Fruit fly (Drosophila melanogaster) whole organism, embryonic: ENCODE data around the gene Fst.

Experiments used
- ATbp ChIP-seq: fragments of 200-800 bp; sonication (Bioruptor generic); optimal IDR thresholded peaks from 2 replicates; lab custom pipeline; 2017; ENCODE audit warnings: missing biosample characterization, mild to moderate bottlenecking, missing genetic modification characterization, missing genetic modification reagents
- Antp ChIP-seq: fragments of 200-800 bp; sonication (Bioruptor generic); optimal IDR thresholded peaks from 3 replicates; lab custom pipeline; 2016; ENCODE audit warnings: missing biosample characterization, missing genetic modification characterization
- Atf6 ChIP-seq: fragments of 200-800 bp; sonication (Bioruptor generic); IDR thresholded peaks from 2 replicates; pipeline ENCODE4 v1.3.6; 2022; ENCODE audit warnings: missing biosample characterization, missing genetic modification characterization
- C15 ChIP-seq: fragments of 200-800 bp; sonication (Bioruptor generic); IDR thresholded peaks from 3 replicates; pipeline ENCODE4 v1.3.6; 2022; ENCODE audit warnings: missing biosample characterization, missing genetic modification characterization
- CG12104 ChIP-seq: fragments of 200-800 bp; sonication (Bioruptor generic); optimal IDR thresholded peaks from 3 replicates; lab custom pipeline; 2016; ENCODE audit warnings: missing biosample characterization, missing genetic modification characterization
- CG12236 ChIP-seq: fragments of 200-800 bp; sonication (Bioruptor generic); optimal IDR thresholded peaks from 2 replicates; lab custom pipeline; 2016; ENCODE audit warnings: missing biosample characterization, missing genetic modification characterization
- CG13424 ChIP-seq: fragments of 200-800 bp; sonication (Bioruptor generic); optimal IDR thresholded peaks from 2 replicates; lab custom pipeline; 2019; ENCODE audit warnings: missing biosample characterization, mild to moderate bottlenecking, missing genetic modification characterization, moderate library complexity
- CG15269 ChIP-seq: fragments of 200-800 bp; sonication (Bioruptor generic); optimal IDR thresholded peaks from 2 replicates; lab custom pipeline; 2018; ENCODE audit warnings: missing biosample characterization, mild to moderate bottlenecking, missing genetic modification characterization, moderate library complexity
- CG1602 ChIP-seq: fragments of 200-800 bp; sonication (Bioruptor generic); optimal IDR thresholded peaks from 3 replicates; lab custom pipeline; 2016; ENCODE audit warnings: missing biosample characterization, missing genetic modification characterization
- CG16815 ChIP-seq: fragments of 200-800 bp; sonication (Bioruptor generic); optimal IDR thresholded peaks from 3 replicates; lab custom pipeline; 2017; ENCODE audit warnings: missing biosample characterization, mild to moderate bottlenecking, missing genetic modification characterization
- CG17186 ChIP-seq: fragments of 200-800 bp; sonication (Bioruptor generic); optimal IDR thresholded peaks from 3 replicates; lab custom pipeline; 2017; ENCODE audit warnings: missing biosample characterization, missing genetic modification reagents, missing genetic modification characterization
- CG17361 ChIP-seq: fragments of 200-800 bp; sonication (Bioruptor generic); IDR thresholded peaks from 3 replicates; pipeline ENCODE4 v1.3.6; 2022; ENCODE audit warnings: missing biosample characterization, missing genetic modification characterization
- CG2199 ChIP-seq: fragments of 200-800 bp; sonication (Bioruptor generic); IDR thresholded peaks from 3 replicates; pipeline ENCODE4 v1.3.6; 2022; ENCODE audit warnings: missing biosample characterization, missing genetic modification characterization
- CG30403 ChIP-seq: fragments of 200-800 bp; sonication (Bioruptor generic); optimal IDR thresholded peaks from 3 replicates; lab custom pipeline; 2016; ENCODE audit warnings: missing biosample characterization, missing genetic modification characterization
- CG3281 ChIP-seq: fragments of 200-800 bp; sonication (Bioruptor generic); optimal IDR thresholded peaks from 3 replicates; lab custom pipeline; 2017; ENCODE audit warnings: missing biosample characterization, mild to moderate bottlenecking, missing genetic modification characterization
- CG33557 ChIP-seq: fragments of 200-800 bp; sonication (Bioruptor generic); optimal IDR thresholded peaks from 2 replicates; lab custom pipeline; 2019; ENCODE audit warnings: missing biosample characterization, mild to moderate bottlenecking, missing genetic modification characterization, moderate library complexity
- CG3838 ChIP-seq: fragments of 200-800 bp; sonication (Bioruptor generic); optimal IDR thresholded peaks from 3 replicates; lab custom pipeline; 2016; ENCODE audit warnings: missing biosample characterization, missing genetic modification characterization
- CG4854 ChIP-seq: fragments of 200-800 bp; sonication (Bioruptor generic); optimal IDR thresholded peaks from 2 replicates; lab custom pipeline; 2016; ENCODE audit warnings: missing biosample characterization, missing genetic modification characterization, inconsistent platforms
- CG8388 ChIP-seq: fragments of 200-800 bp; sonication (Bioruptor generic); optimal IDR thresholded peaks from 2 replicates; lab custom pipeline; 2019; ENCODE audit warnings: missing biosample characterization, mild to moderate bottlenecking, missing genetic modification characterization, moderate library complexity
- CG8924 ChIP-seq: fragments of 200-800 bp; optimal IDR thresholded peaks from 3 replicates; lab custom pipeline; 2019; ENCODE audit warnings: missing biosample characterization, mild to moderate bottlenecking, missing genetic modification characterization, moderate library complexity
- Camta ChIP-seq: fragments of 200-800 bp; sonication (Bioruptor generic); optimal IDR thresholded peaks from 2 replicates; lab custom pipeline; 2016; ENCODE audit warnings: missing biosample characterization, missing genetic modification characterization
- CkIIα-i1 ChIP-seq: fragments of 200-800 bp; sonication (Bioruptor generic); IDR thresholded peaks from 2 replicates; pipeline ENCODE4 v1.3.6; 2022; ENCODE audit warnings: missing biosample characterization, missing genetic modification characterization
- CoRest ChIP-seq: fragments of 200-800 bp; sonication (Bioruptor generic); optimal IDR thresholded peaks from 3 replicates; lab custom pipeline; 2018; ENCODE audit warnings: missing biosample characterization, mild to moderate bottlenecking, missing genetic modification characterization, moderate library complexity
- Dfd ChIP-seq, 2 experiments: fragments of >200 bp; optimal IDR thresholded peaks; 2 replicates each; lab custom pipeline; 2017; ENCODE audit warnings: missing biosample characterization in 2 of 2, missing genetic modification characterization in 2 of 2
- H2.0 ChIP-seq: fragments of 200-800 bp; sonication (Bioruptor generic); IDR thresholded peaks from 2 replicates; pipeline ENCODE4 v1.3.6; 2022; ENCODE audit warnings: missing biosample characterization, missing genetic modification characterization
- Hr51 ChIP-seq, 2 experiments: fragments of 200-800 bp; sonication (Bioruptor generic); optimal IDR thresholded peaks; 2 replicates in 1 of 2; 3 replicates in 1 of 2; lab custom pipeline; 2016 to 2018; ENCODE audit warnings: missing biosample characterization in 2 of 2, missing genetic modification characterization in 2 of 2, mild to moderate bottlenecking in 1 of 2, moderate library complexity in 1 of 2
- Lhr ChIP-seq: fragments of 200-800 bp; sonication (Bioruptor generic); optimal IDR thresholded peaks from 3 replicates; lab custom pipeline; 2017; ENCODE audit warnings: mild to moderate bottlenecking, missing biosample characterization, missing genetic modification reagents, missing genetic modification characterization
- Sin3A ChIP-seq: fragments of >200 bp; optimal IDR thresholded peaks from 2 replicates; lab custom pipeline; 2018
- Ssrp ChIP-seq: fragments of 200-800 bp; sonication (Bioruptor generic); optimal IDR thresholded peaks from 2 replicates; lab custom pipeline; 2018; ENCODE audit warnings: missing biosample characterization, mild to moderate bottlenecking, missing genetic modification characterization, moderate library complexity
- Usf ChIP-seq: fragments of 200-800 bp; sonication (Bioruptor generic); optimal IDR thresholded peaks from 2 replicates; lab custom pipeline; 2017; ENCODE audit warnings: missing genotype, missing biosample characterization, missing genetic modification characterization
- br ChIP-seq: fragments of >200 bp; optimal IDR thresholded peaks from 2 replicates; lab custom pipeline; 2017
- chm ChIP-seq: fragments of 200-800 bp; sonication (Bioruptor generic); IDR thresholded peaks from 2 replicates; pipeline ENCODE4 v1.3.6; 2022; ENCODE audit warnings: missing biosample characterization, missing genetic modification characterization
- crp ChIP-seq, 2 experiments: fragments of 200-800 bp; sonication (Bioruptor generic); optimal IDR thresholded peaks; 2 replicates in 1 of 2; 3 replicates in 1 of 2; lab custom pipeline; 2017; ENCODE audit warnings: missing biosample characterization in 2 of 2, missing genetic modification characterization in 2 of 2, mild to moderate bottlenecking in 1 of 2, moderate library complexity in 1 of 2
- da ChIP-seq: fragments of 200-800 bp; sonication (Bioruptor generic); optimal IDR thresholded peaks from 2 replicates; lab custom pipeline; 2016; ENCODE audit warnings: missing biosample characterization, missing genetic modification characterization
- fd64A ChIP-seq: fragments of 200-800 bp; sonication (Bioruptor generic); optimal IDR thresholded peaks from 3 replicates; lab custom pipeline; 2018; ENCODE audit warnings: missing biosample characterization, mild to moderate bottlenecking, missing genetic modification characterization
- fd96Cb ChIP-seq: fragments of 200-800 bp; sonication (Bioruptor generic); optimal IDR thresholded peaks from 2 replicates; lab custom pipeline; 2018; ENCODE audit warnings: missing biosample characterization, mild to moderate bottlenecking, missing genetic modification characterization, moderate library complexity
- grau ChIP-seq: fragments of 200-800 bp; optimal IDR thresholded peaks from 3 replicates; lab custom pipeline; 2019; ENCODE audit warnings: missing biosample characterization, mild to moderate bottlenecking, missing genetic modification characterization, moderate library complexity
- gro ChIP-seq: fragments of 200-800 bp; sonication (Bioruptor generic); optimal IDR thresholded peaks from 2 replicates; lab custom pipeline; 2016; ENCODE audit warnings: missing biosample characterization, missing genetic modification characterization
- lola ChIP-seq, 3 experiments: fragments of >200 bp in 2 of 3; fragments of 200-800 bp in 1 of 3; sonication (Bioruptor generic) in 1 of 3; optimal IDR thresholded peaks; 2 replicates each; lab custom pipeline; 2017 to 2019; ENCODE audit warnings: missing biosample characterization in 3 of 3, missing genetic modification characterization in 3 of 3, mild to moderate bottlenecking in 1 of 3, moderate library complexity in 1 of 3
- luna ChIP-seq: fragments of 200-800 bp; sonication (Bioruptor generic); optimal IDR thresholded peaks from 2 replicates; lab custom pipeline; 2016; ENCODE audit warnings: missing biosample characterization, missing genetic modification characterization
- nau ChIP-seq: fragments of 200-800 bp; sonication (Bioruptor generic); optimal IDR thresholded peaks from 3 replicates; lab custom pipeline; 2017; ENCODE audit warnings: missing biosample characterization, mild to moderate bottlenecking, missing genetic modification characterization, missing genetic modification reagents
- pb ChIP-seq: fragments of 200-800 bp; sonication (Bioruptor generic); optimal IDR thresholded peaks from 3 replicates; lab custom pipeline; 2016; ENCODE audit warnings: missing biosample characterization, missing genetic modification characterization
- rib ChIP-seq: fragments of 200-800 bp; sonication (Bioruptor generic); IDR thresholded peaks from 2 replicates; pipeline ENCODE4 v1.3.6; 2022; ENCODE audit warnings: missing biosample characterization, missing genetic modification characterization
- ro ChIP-seq: fragments of 200-800 bp; sonication (Bioruptor generic); IDR thresholded peaks from 2 replicates; pipeline ENCODE4 v1.3.6; 2022; ENCODE audit warnings: missing biosample characterization, missing genetic modification characterization
- row ChIP-seq: fragments of 200-800 bp; sonication (Bioruptor generic); IDR thresholded peaks from 3 replicates; pipeline ENCODE4 v1.3.6; 2022; ENCODE audit warnings: missing biosample characterization, missing genetic modification characterization
- seq ChIP-seq: fragments of 200-800 bp; sonication (Bioruptor generic); IDR thresholded peaks from 2 replicates; pipeline ENCODE4 v1.3.6; 2022; ENCODE audit warnings: missing biosample characterization, missing genetic modification characterization
- sna ChIP-seq: fragments of 200-800 bp; sonication (Bioruptor generic); IDR thresholded peaks from 2 replicates; pipeline ENCODE4 v1.3.6; 2022; ENCODE audit warnings: missing biosample characterization, missing genetic modification characterization; ENCODE audit not compliant: partially characterized antibody
- sr ChIP-seq: fragments of 200-800 bp; sonication (Bioruptor generic); IDR thresholded peaks from 3 replicates; pipeline ENCODE4 v1.3.6; 2022; ENCODE audit warnings: missing biosample characterization, missing genetic modification characterization
- unc-4 ChIP-seq: fragments of 200-800 bp; sonication (Bioruptor generic); IDR thresholded peaks from 2 replicates; pipeline ENCODE4 v1.3.6; 2022; ENCODE audit warnings: missing biosample characterization, missing genetic modification characterization; ENCODE audit not compliant: partially characterized antibody
- vvl ChIP-seq: fragments of 200-800 bp; sonication (Bioruptor generic); IDR thresholded peaks from 2 replicates; pipeline ENCODE4 v1.3.6; 2022; ENCODE audit warnings: missing biosample characterization, missing genetic modification characterization
- zf30C ChIP-seq: fragments of 200-800 bp; sonication (Bioruptor generic); optimal IDR thresholded peaks from 3 replicates; lab custom pipeline; 2018; ENCODE audit warnings: missing biosample characterization, mild to moderate bottlenecking, missing genetic modification characterization

The Fst gene

dm6 chr3R:9600558-9600959 lies 45.4 kb downstream of the Fst start (continued):
- TF ChIP-seq da = no peak
- peak; percentile 63 for TF ChIP-seq grau (tag; lab: Kevin White, UChicago)
- peak; percentile 8 for TF ChIP-seq CG8388 (GFP tag; lab: Kevin White, UChicago)
- no peak for TF ChIP-seq C15
- peak in 1 of 3 experiments; percentile 8 for TF ChIP-seq lola (GFP tag; optimal IDR thresholded peaks at IDR 0.05; lab: Kevin White, UChicago)
- no peak for TF ChIP-seq sr (GFP tag; lab: Robert Waterston, UW)
- peak; percentile 40; the same call in 1 of the 2 replicates for TF ChIP-seq Atf6 (GFP tag; lab: Robert Waterston, UW)
- TF ChIP-seq CG12104 (GFP tag; lab: Kevin White, UChicago) = peak; percentile 40
- no peak for TF ChIP-seq rib
- no peak for TF ChIP-seq luna (GFP tag; lab: Kevin White, UChicago)
- TF ChIP-seq CkIIα-i1 = no peak
- TF ChIP-seq zf30C (GFP tag; lab: Kevin White, UChicago) = no peak
- TF ChIP-seq crp (GFP tag; optimal IDR thresholded peaks at IDR 0.05; lab: Kevin White, UChicago) = no peak
- TF ChIP-seq Usf (GFP tag; lab: Kevin White, UChicago) = peak; percentile 41
- no peak for TF ChIP-seq CG3838
- TF ChIP-seq Dfd (GFP tag; optimal IDR thresholded peaks at IDR 0.05; lab: Kevin White, UChicago) = no peak
- TF ChIP-seq Sin3A = no peak
- peak; percentile 50 for TF ChIP-seq CoRest (tag; lab: Kevin White, UChicago)
- no peak for TF ChIP-seq unc-4 (GFP tag; lab: Robert Waterston, UW)
- TF ChIP-seq br (lab: Kevin White, UChicago) = no peak
- TF ChIP-seq CG4854 = no peak

dm6 chr3R:9598099-9598498 lies 47.9 kb downstream of the Fst start:
- TF ChIP-seq pb (GFP tag; lab: Kevin White, UChicago) (no peak), sna (GFP tag; lab: Robert Waterston, UW) (no peak), CG16815 (GFP tag; lab: Kevin White, UChicago) (peak; percentile 40), nau (GFP tag; lab: Kevin White, UChicago) (peak; percentile 19), CG3281 (GFP tag; lab: Kevin White, UChicago) (peak; percentile 31), Antp (GFP tag; lab: Kevin White, UChicago) (peak; percentile 58), CG12236 (GFP tag; lab: Kevin White, UChicago) (peak; percentile 26), fd64A (peak; percentile 58), ro (GFP tag; lab: Robert Waterston, UW) (no peak), CG33557 (GFP tag; lab: Kevin White, UChicago) (peak; percentile 51), Hr51 (GFP tag; optimal IDR thresholded peaks at IDR 0.05; lab: Kevin White, UChicago) (peak; percentile 14 to 59), Lhr (GFP tag; lab: Kevin White, UChicago) (peak; percentile 30), seq (GFP tag; lab: Robert Waterston, UW) (0 out of 2 replicates have a peak, but pooled peaks have one; percentile 21), Camta (GFP tag; lab: Kevin White, UChicago) (peak; percentile 12), CG17186 (GFP tag; lab: Kevin White, UChicago) (peak; percentile 33), CG1602 (GFP tag; lab: Kevin White, UChicago) (peak; percentile 49), CG17361 (GFP tag; lab: Robert Waterston, UW) (0 out of 3 replicates have a peak, but pooled peaks have one; percentile 43), H2.0 (GFP tag; lab: Robert Waterston, UW) (peak; percentile 43; the same call in 1 of the 2 replicates), CG13424 (tag; lab: Kevin White, UChicago) (peak; percentile 47), ATbp (GFP tag; lab: Kevin White, UChicago) (peak; percentile 46), CG2199 (GFP tag; lab: Robert Waterston, UW) (no peak), vvl (GFP tag; lab: Robert Waterston, UW) (peak; percentile 51; the same call in 1 of the 2 replicates), gro (GFP tag; lab: Kevin White, UChicago) (no peak), chm (GFP tag; lab: Robert Waterston, UW) (peak; percentile 49; the same call in 1 of the 2 replicates), row (GFP tag; lab: Robert Waterston, UW) (peak; percentile 58; the same call in 2 of the 3 replicates), CG3838 (no peak), fd96Cb (peak; percentile 75), CG30403 (GFP tag; lab: Kevin White, UChicago) (peak; percentile 44), CG15269 (tag; lab: Kevin White, UChicago) (peak; percentile 13), Ssrp (peak; percentile 65), CG8924 (tag; lab: Kevin White, UChicago) (peak; percentile 46)
